Worm (Caenorhabditis elegans) whole organism, L4/young adult: ENCODE data around the gene ser-2.

Experiments
- W03F9.2 ChIP-seq: fragments of 150-350 bp; optimal IDR thresholded peaks from 2 replicates; lab custom pipeline; 2014; ENCODE audit warnings: missing biosample characterization, missing genetic modification characterization
- dao-5 ChIP-seq: sonication (generic microtip); optimal IDR thresholded peaks from 2 replicates; lab custom pipeline; 2016; ENCODE audit warnings: missing genotype, missing genetic modification characterization, moderate library complexity, missing compliant biosample characterization

DNA sequence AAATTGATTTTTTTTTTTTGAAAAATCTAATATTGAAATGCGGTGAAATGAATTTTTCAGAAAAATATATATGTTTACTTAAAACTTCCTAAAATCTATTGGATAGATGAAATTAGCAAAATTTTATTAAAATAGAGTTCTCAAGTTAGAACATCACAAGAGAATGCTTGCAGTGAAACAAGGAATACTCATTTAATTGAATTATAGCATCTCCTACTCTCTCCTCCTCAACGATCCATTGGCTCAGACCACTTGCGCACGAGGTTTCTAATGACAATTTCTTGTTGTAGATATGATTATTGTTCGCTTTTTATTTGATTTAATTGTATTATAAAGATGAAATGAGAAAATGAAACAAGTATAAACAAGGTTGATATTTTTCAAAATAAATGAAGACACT is 19.0 kb upstream of the ser-2 start:
- TF ChIP-seq W03F9.2 (tag; lab: Kevin White, UChicago) (no peak), dao-5 (tag; lab: Kevin White, UChicago) (no peak)
